Fruit fly (Drosophila melanogaster) whole organism, embryonic: ENCODE data around the gene CG34179.

Experiments
- BtbVII ChIP-seq: fragments of 200-800 bp; sonication (Bioruptor generic); optimal IDR thresholded peaks from 3 replicates; lab custom pipeline; 2017; ENCODE audit warnings: missing biosample characterization, mild to moderate bottlenecking, missing genetic modification characterization
- E2f1 ChIP-seq: fragments of 200-800 bp; sonication (Bioruptor generic); IDR thresholded peaks from 2 replicates; pipeline ENCODE4 v1.3.6; 2022; ENCODE audit warnings: missing biosample characterization, missing genetic modification characterization
- dan ChIP-seq: fragments of 200-800 bp; sonication (Bioruptor generic); IDR thresholded peaks from 2 replicates; pipeline ENCODE4 v1.3.6; 2022; ENCODE audit warnings: missing biosample characterization, missing genetic modification characterization
- lov ChIP-seq, 2 experiments: fragments of 200-800 bp in 1 of 2; fragments of >200 bp in 1 of 2; sonication (Bioruptor generic) in 1 of 2; IDR thresholded peaks in 1 of 2; optimal IDR thresholded peaks in 1 of 2; 2 replicates in 1 of 2; 3 replicates in 1 of 2; pipeline versions ENCODE4 v1.3.6 to Lab custom; 2017 to 2022; ENCODE audit warnings: missing biosample characterization in 1 of 2, missing genetic modification characterization in 1 of 2

DNA sequence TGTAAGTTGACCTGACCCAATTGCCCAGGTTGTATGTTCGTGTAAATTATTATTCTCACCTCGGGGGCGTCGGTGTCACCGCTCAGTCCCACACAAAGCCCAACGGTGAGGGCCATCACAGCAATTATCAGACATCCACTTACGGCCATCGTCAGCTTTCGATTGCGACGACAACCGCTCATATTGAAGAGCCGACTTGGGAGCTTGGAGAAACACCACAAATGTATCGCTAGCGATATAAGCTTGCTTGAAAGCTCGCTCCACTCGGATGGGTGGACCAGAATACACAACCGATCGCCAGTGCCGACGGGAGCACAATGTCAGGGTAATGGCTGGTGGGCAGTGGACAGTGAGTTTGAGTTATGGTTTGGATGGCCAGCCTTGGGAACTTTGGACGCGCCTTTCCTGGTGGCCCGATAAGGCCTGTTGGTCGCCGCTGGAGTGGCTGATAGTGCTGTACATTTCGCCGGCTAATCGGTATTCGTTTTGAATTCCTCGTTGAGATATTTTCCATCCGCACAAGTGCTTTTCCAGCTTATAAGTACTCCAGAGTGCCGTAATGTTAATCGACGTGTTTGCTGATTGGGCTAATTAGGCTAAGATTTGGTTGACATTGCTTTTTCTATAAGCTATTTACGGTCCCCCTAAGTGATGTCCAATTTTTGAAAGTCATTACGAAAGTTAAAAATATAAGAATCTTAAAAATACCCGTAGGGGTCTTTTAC, 41.8 kb downstream of the CG34179 start, which contains the start of gene Gal:
- TF ChIP-seq lov (optimal IDR thresholded peaks at IDR 0.05; lab: Kevin White, UChicago) (no peak), lov (GFP tag; IDR thresholded peaks at IDR 0.05; lab: Robert Waterston, UW) (no peak), E2f1 (GFP tag; lab: Robert Waterston, UW) (no peak), BtbVII (GFP tag; lab: Kevin White, UChicago) (no peak), dan (GFP tag; lab: Robert Waterston, UW) (no peak)
